Worm (Caenorhabditis elegans): ENCODE data around the gene npax-2.

- TF ChIP-seq zag-1 (tag; optimal IDR thresholded peaks at IDR 0.05): no peak
- TF ChIP-seq ceh-32 (tag; optimal IDR thresholded peaks at IDR 0.05; ENCODE audit: poor library complexity): no peak
- no peak for TF ChIP-seq Y48G9A.11 (GFP tag; IDR thresholded peaks at IDR 0.05)
- no peak for TF ChIP-seq dmd-9 (GFP tag; IDR thresholded peaks at IDR 0.05)
- TF ChIP-seq ztf-11 (tag; optimal IDR thresholded peaks at IDR 0.05): no peak
- TF ChIP-seq ceh-28 (tag; optimal IDR thresholded peaks at IDR 0.05): no peak
- no peak for TF ChIP-seq unc-62 (GFP tag; optimal IDR thresholded peaks at IDR 0.05 in 1 of 2)
- TF ChIP-seq unc-62 (tag; optimal IDR thresholded peaks at IDR 0.05): no peak
- no peak for TF ChIP-seq lsy-2 (tag; optimal IDR thresholded peaks at IDR 0.05)
Observed at ce11 chrX:2116304-2116867, 33.5 kb downstream of the npax-2 start.

Data from whole organism, L4 larva.